Worm (Caenorhabditis elegans) whole organism, L1 larva: ENCODE results near the gene T10B9.9.

Experiments used
- F16B12.6 ChIP-seq: fragments of 150-350 bp; optimal IDR thresholded peaks from 2 replicates; lab custom pipeline; 2014; ENCODE audit warnings: missing biosample characterization, missing genetic modification characterization
- Y116A8C.19 ChIP-seq: sonication (generic microtip); optimal IDR thresholded peaks from 2 replicates; lab custom pipeline; 2016; ENCODE audit warnings: missing compliant biosample characterization, missing genetic modification characterization, borderline replicate concordance
- aha-1 ChIP-seq: fragments of 150-350 bp; optimal IDR thresholded peaks from 2 replicates; lab custom pipeline; 2014; ENCODE audit warnings: missing biosample characterization, missing genetic modification characterization
- aly-2 ChIP-seq: fragments of 150-350 bp; optimal IDR thresholded peaks from 2 replicates; lab custom pipeline; 2014; ENCODE audit warnings: missing biosample characterization, missing genetic modification characterization
- ama-1 ChIP-seq: fragments of 150-350 bp; optimal IDR thresholded peaks from 2 replicates; lab custom pipeline; 2014
- ceh-90 ChIP-seq: sonication (generic microtip); optimal IDR thresholded peaks from 2 replicates; lab custom pipeline; 2016; ENCODE audit warnings: missing genetic modification characterization, missing compliant biosample characterization
- ces-1 ChIP-seq: fragments of 150-350 bp; optimal IDR thresholded peaks from 2 replicates; lab custom pipeline; 2014; ENCODE audit warnings: missing biosample characterization, missing genetic modification reagents, missing genetic modification characterization
- efl-1 ChIP-seq, 4 experiments: fragments of 150-350 bp; optimal IDR thresholded peaks in 3 of 4; peaks in 1 of 4; 1 replicate in 1 of 4; 2 replicates in 3 of 4; lab custom pipeline; 2014; ENCODE audit warnings: missing biosample characterization in 2 of 4, missing genetic modification characterization in 2 of 4, missing genetic modification reagents in 2 of 4
- efl-3 ChIP-seq: fragments of 200-800 bp; sonication (Bioruptor generic); optimal IDR thresholded peaks from 2 replicates; lab custom pipeline; 2018; ENCODE audit warnings: mild to moderate bottlenecking, missing genetic modification characterization, missing compliant biosample characterization
- egl-13 ChIP-seq: sonication (generic microtip); optimal IDR thresholded peaks from 2 replicates; lab custom pipeline; 2016; ENCODE audit warnings: missing genotype, missing genetic modification reagents, missing genetic modification characterization, missing compliant biosample characterization
- egl-27 ChIP-seq, 2 experiments: fragments of 150-350 bp in 1 of 2; sonication (generic microtip); optimal IDR thresholded peaks; 3 replicates each; lab custom pipeline; 2017 to 2018; ENCODE audit warnings: missing biosample characterization in 2 of 2, missing genetic modification characterization in 2 of 2, missing genetic modification reagents in 2 of 2
- elt-2 ChIP-seq: sonication (generic microtip); optimal IDR thresholded peaks from 2 replicates; lab custom pipeline; 2016; ENCODE audit warnings: missing genetic modification characterization, mild to moderate bottlenecking, inconsistent platforms, missing compliant biosample characterization, missing genetic modification reagents
- fkh-4 ChIP-seq: sonication (generic microtip); optimal IDR thresholded peaks from 2 replicates; lab custom pipeline; 2016; ENCODE audit warnings: missing compliant biosample characterization, missing genetic modification characterization, borderline replicate concordance
- fos-1 ChIP-seq: fragments of 150-350 bp; optimal IDR thresholded peaks from 2 replicates; lab custom pipeline; 2014; ENCODE audit warnings: missing biosample characterization, missing genetic modification characterization
- hlh-17 ChIP-seq: fragments of 200-800 bp; sonication (Bioruptor generic); optimal IDR thresholded peaks from 2 replicates; lab custom pipeline; 2018; ENCODE audit warnings: missing genetic modification characterization, mild to moderate bottlenecking, missing compliant biosample characterization, moderate library complexity, borderline replicate concordance
- hpl-2 ChIP-seq: fragments of 150-350 bp; optimal IDR thresholded peaks from 2 replicates; lab custom pipeline; 2014; ENCODE audit warnings: missing biosample characterization, missing genetic modification reagents, missing genetic modification characterization
- irx-1 ChIP-seq: sonication (generic microtip); optimal IDR thresholded peaks from 2 replicates; lab custom pipeline; 2016; ENCODE audit warnings: missing genetic modification characterization, missing compliant biosample characterization
- lin-13 ChIP-seq: fragments of 150-350 bp; optimal IDR thresholded peaks from 2 replicates; lab custom pipeline; 2014; ENCODE audit warnings: missing biosample characterization, missing genetic modification reagents, missing genetic modification characterization
- lin-15B ChIP-seq: fragments of 150-350 bp; sonication (generic microtip); optimal IDR thresholded peaks from 3 replicates; lab custom pipeline; 2014; ENCODE audit warnings: missing biosample characterization, missing genetic modification characterization
- lin-35 ChIP-seq, 2 experiments: fragments of 150-350 bp; optimal IDR thresholded peaks; 2 replicates each; lab custom pipeline; 2014; ENCODE audit warnings: missing biosample characterization in 2 of 2, missing genetic modification characterization in 2 of 2, missing genetic modification reagents in 2 of 2
- lin-39 ChIP-seq: fragments of 150-350 bp; optimal IDR thresholded peaks from 2 replicates; lab custom pipeline; 2014; ENCODE audit warnings: missing biosample characterization, missing genetic modification reagents, missing genetic modification characterization
- mep-1 ChIP-seq: fragments of 150-350 bp; optimal IDR thresholded peaks from 2 replicates; lab custom pipeline; 2014; ENCODE audit warnings: missing biosample characterization, missing genetic modification characterization
- nhr-11 ChIP-seq: fragments of 150-350 bp; optimal IDR thresholded peaks from 2 replicates; lab custom pipeline; 2014; ENCODE audit warnings: missing biosample characterization, missing genetic modification characterization
- nhr-12 ChIP-seq: sonication (generic microtip); optimal IDR thresholded peaks from 2 replicates; lab custom pipeline; 2017; ENCODE audit warnings: missing biosample characterization, missing genetic modification characterization
- nhr-20 ChIP-seq: sonication (generic microtip); optimal IDR thresholded peaks from 2 replicates; lab custom pipeline; 2016; ENCODE audit warnings: mild to moderate bottlenecking, missing genetic modification characterization, missing compliant biosample characterization
- nhr-237 ChIP-seq: fragments of 150-350 bp; optimal IDR thresholded peaks from 2 replicates; lab custom pipeline; 2014; ENCODE audit warnings: missing biosample characterization, missing genetic modification characterization
- nhr-47 ChIP-seq: sonication (generic microtip); optimal IDR thresholded peaks from 2 replicates; lab custom pipeline; 2016; ENCODE audit warnings: mild to moderate bottlenecking, missing genetic modification characterization, moderate library complexity, missing compliant biosample characterization
- nhr-71 ChIP-seq: sonication (generic microtip); optimal IDR thresholded peaks from 2 replicates; lab custom pipeline; 2016; ENCODE audit warnings: mild to moderate bottlenecking, missing genetic modification characterization, moderate library complexity, missing compliant biosample characterization
- nhr-84 ChIP-seq: sonication (generic microtip); optimal IDR thresholded peaks from 2 replicates; lab custom pipeline; 2017; ENCODE audit warnings: missing biosample characterization, missing genetic modification characterization
- nhr-85 ChIP-seq: sonication (generic microtip); peaks from one replicate; lab custom pipeline; 2016; ENCODE audit warnings: missing genetic modification characterization, inconsistent platforms, missing compliant biosample characterization
- rnt-1 ChIP-seq: sonication (generic microtip); optimal IDR thresholded peaks from 2 replicates; lab custom pipeline; 2016; ENCODE audit warnings: mild to moderate bottlenecking, missing genetic modification characterization, moderate library complexity, missing compliant biosample characterization
- snpc-4 ChIP-seq: fragments of 150-350 bp; optimal IDR thresholded peaks from 2 replicates; lab custom pipeline; 2014; ENCODE audit warnings: missing biosample characterization, missing genetic modification characterization
- sox-4 ChIP-seq: sonication (generic microtip); optimal IDR thresholded peaks from 2 replicates; lab custom pipeline; 2016; ENCODE audit warnings: missing genetic modification characterization, missing compliant biosample characterization
- sptf-1 ChIP-seq: fragments of 150-350 bp; optimal IDR thresholded peaks from 2 replicates; lab custom pipeline; 2014; ENCODE audit warnings: missing biosample characterization, missing genetic modification characterization
- swsn-7 ChIP-seq: sonication (generic microtip); optimal IDR thresholded peaks from 2 replicates; lab custom pipeline; 2016; ENCODE audit warnings: missing genetic modification characterization, missing compliant biosample characterization
- tbx-2 ChIP-seq: sonication (generic microtip); optimal IDR thresholded peaks from 2 replicates; lab custom pipeline; 2016; ENCODE audit warnings: missing genetic modification characterization, missing compliant biosample characterization
- tlp-1 ChIP-seq: fragments of 150-350 bp; optimal IDR thresholded peaks from 2 replicates; lab custom pipeline; 2014; ENCODE audit warnings: missing biosample characterization, missing genetic modification characterization
- unc-30 ChIP-seq: sonication (generic microtip); optimal IDR thresholded peaks from 2 replicates; lab custom pipeline; 2017; ENCODE audit warnings: missing biosample characterization, missing genetic modification characterization
- unc-86 ChIP-seq: sonication (generic microtip); optimal IDR thresholded peaks from 2 replicates; lab custom pipeline; 2016; ENCODE audit warnings: missing genetic modification characterization, missing compliant biosample characterization

The T10B9.9 gene

DNA sequence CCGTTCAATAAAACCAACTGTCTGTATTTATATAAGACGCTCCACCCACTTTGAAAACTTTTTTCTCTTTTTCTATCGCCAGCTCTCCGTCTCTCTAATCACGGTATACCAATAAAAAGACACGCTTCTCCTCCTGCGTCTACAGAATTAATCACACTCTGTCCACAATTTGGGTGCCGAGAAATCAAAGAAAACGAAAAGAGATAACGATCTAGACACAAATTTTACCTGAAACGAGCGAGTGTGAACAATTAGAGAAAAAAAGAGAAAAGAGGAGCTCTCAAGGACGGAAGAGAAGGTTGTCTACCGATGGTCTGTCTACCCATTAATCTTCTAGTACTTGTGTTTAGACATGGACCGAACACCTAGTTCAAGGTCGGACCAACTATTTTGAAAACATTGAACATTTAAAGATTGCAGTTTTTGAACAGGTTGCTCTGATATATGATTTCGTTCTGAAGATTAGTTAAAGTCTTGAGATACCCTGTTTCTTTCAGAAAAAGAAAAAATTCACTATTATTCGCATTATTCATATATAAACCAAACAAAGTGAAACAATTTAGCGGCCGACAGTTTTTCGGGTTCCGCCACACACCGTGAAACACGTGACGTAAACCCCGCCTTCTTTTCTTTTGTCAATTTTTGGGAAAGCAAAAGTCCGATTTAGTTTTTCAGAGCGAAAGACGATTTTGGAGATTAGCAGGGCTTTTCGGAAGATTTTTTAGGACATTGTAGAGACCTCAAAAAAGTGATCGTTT, 11.9 kb upstream of the T10B9.9 start, which contains the start of gene cyp-13A2 (continued):
- TF ChIP-seq nhr-84 (no peak), nhr-85 (peak; percentile 99), egl-27 (tag; optimal IDR thresholded peaks at IDR 0.05; lab: Kevin White, UChicago) (peak; percentile 27 to 59), nhr-71 (peak; percentile 82), Y116A8C.19 (no peak), hlh-17 (GFP tag; lab: Kevin White, UChicago) (no peak), nhr-47 (tag; lab: Kevin White, UChicago) (peak; percentile 33), irx-1 (tag; lab: Kevin White, UChicago) (peak; percentile 23), fkh-4 (tag; lab: Kevin White, UChicago) (no peak), sox-4 (tag; lab: Kevin White, UChicago) (no peak), efl-1 (optimal IDR thresholded peaks at IDR 0.05; lab: Kevin White, UChicago) (peak; percentile 32 to 52), efl-1 (GFP tag; optimal IDR thresholded peaks at IDR 0.05 in 1 of 2; lab: Kevin White, UChicago) (peak in 1 of 2 experiments; percentile 90), lin-35 (GFP tag; optimal IDR thresholded peaks at IDR 0.05; lab: Kevin White, UChicago) (peak; percentile 10 to 29), nhr-11 (peak; percentile 33), lin-39 (peak; percentile 65), unc-30 (no peak), hpl-2 (no peak), tlp-1 (peak; percentile 61), nhr-20 (tag; lab: Kevin White, UChicago) (peak; percentile 88), F16B12.6 (tag; lab: Kevin White, UChicago) (no peak), efl-3 (no peak), ces-1 (GFP tag; lab: Kevin White, UChicago) (no peak), snpc-4 (tag; lab: Kevin White, UChicago) (peak; percentile 98), ama-1 (no peak), aha-1 (tag; lab: Kevin White, UChicago) (no peak), unc-86 (no peak), ceh-90 (tag; lab: Kevin White, UChicago) (no peak), elt-2 (tag; lab: Kevin White, UChicago) (peak; percentile 72), aly-2 (tag; lab: Kevin White, UChicago) (no peak), rnt-1 (peak; percentile 75), mep-1 (peak; percentile 45)
- TF ChIP-seq, all 84 proteins: peak for 28

DNA sequence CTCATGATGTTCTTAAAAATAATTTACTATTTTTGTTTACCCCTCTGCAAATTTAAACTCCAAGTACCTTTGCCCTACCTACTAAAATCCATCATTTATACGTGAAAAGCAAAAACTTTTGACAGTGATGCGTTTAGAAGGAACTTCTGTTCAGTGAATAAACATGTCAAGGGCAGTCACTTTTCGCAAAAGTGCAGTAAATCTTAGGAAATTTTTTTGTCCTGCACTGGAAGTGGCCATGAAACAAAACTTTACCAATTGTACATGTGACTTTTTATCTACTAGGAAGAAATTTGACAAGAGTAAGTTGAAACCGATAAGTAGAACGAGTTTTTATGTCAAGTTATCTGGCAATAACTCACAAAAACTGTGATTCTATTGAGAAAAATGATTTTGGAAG, 10.5 kb upstream of the T10B9.9 start:
- TF ChIP-seq efl-1 (optimal IDR thresholded peaks at IDR 0.05; lab: Kevin White, UChicago) (no peak), efl-1 (GFP tag; optimal IDR thresholded peaks at IDR 0.05 in 1 of 2; lab: Kevin White, UChicago) (peak in 1 of 2 experiments; percentile 84), lin-15B (tag; lab: Kevin White, UChicago) (no peak)

DNA sequence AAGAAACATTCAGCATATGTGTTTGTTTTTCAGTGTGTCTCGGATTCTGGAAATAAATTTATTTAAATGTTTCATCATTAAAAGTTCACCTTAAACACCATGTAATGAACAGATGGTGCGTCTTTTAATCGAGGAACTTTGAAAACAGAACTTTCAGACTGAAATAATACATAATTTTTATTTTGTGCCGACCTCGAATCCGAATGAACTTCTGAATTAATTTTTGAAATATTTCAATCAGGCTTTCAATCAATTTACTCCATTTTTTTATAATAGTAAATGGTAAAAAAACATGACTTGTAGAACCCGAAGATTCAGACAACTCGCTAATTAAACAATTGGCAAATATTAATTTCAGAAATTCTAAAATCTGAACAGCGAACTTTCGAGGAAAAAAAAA, 6.6 kb upstream of the T10B9.9 start, which contains the start of gene T10B9.14:
Gene T10B9.14, minus strand, starts transcription at position 101 of the 400 bp plus-strand sequence.
- no peak for TF ChIP-seq nhr-12 (tag; lab: Kevin White, UChicago)
- no peak for TF ChIP-seq sptf-1 (tag; lab: Kevin White, UChicago)
- TF ChIP-seq fkh-4 (tag; lab: Kevin White, UChicago), result no peak
- no peak for TF ChIP-seq efl-3
- TF ChIP-seq egl-13 (tag; lab: Kevin White, UChicago), result no peak
- TF ChIP-seq lin-13 (GFP tag; lab: Kevin White, UChicago), result no peak
- TF ChIP-seq swsn-7 (tag; lab: Kevin White, UChicago), result no peak
- no peak for TF ChIP-seq tbx-2 (tag; lab: Kevin White, UChicago)
- no peak for TF ChIP-seq fos-1 (tag; lab: Kevin White, UChicago)
- TF ChIP-seq nhr-237 (tag; lab: Kevin White, UChicago), result no peak
- no peak for TF ChIP-seq lin-15B (tag; lab: Kevin White, UChicago)
- TF ChIP-seq, all 84 proteins: peak for 0
